Worm (Caenorhabditis elegans): ENCODE measurements around the gene C40A11.8.

C40A11.8 gene

ce11 chrII:2114488-2114887 is 36.2 kb downstream of the C40A11.8 start:
- TF ChIP-seq ces-1 (GFP tag; optimal IDR thresholded peaks at IDR 0.05) (no peak), mab-9 (GFP tag; IDR thresholded peaks at IDR 0.05) (no peak), nhr-237 (tag; optimal IDR thresholded peaks at IDR 0.05) (no peak), unc-30 (tag; optimal IDR thresholded peaks at IDR 0.05) (no peak), Y116A8C.19 (tag; optimal IDR thresholded peaks at IDR 0.05; ENCODE audit: borderline replicate concordance) (no peak), snpc-4 (tag; optimal IDR thresholded peaks at IDR 0.05) (no peak), ama-1 (optimal IDR thresholded peaks at IDR 0.05) (no peak), sptf-1 (tag; optimal IDR thresholded peaks at IDR 0.05) (no peak), irx-1 (tag; optimal IDR thresholded peaks at IDR 0.05) (no peak), aly-2 (tag; optimal IDR thresholded peaks at IDR 0.05) (no peak), egl-27 (tag; optimal IDR thresholded peaks at IDR 0.05) (no peak), zag-1 (tag; optimal IDR thresholded peaks at IDR 0.05) (no peak), skn-1 (tag; optimal IDR thresholded peaks at IDR 0.05) (no peak), sup-37 (GFP tag; optimal IDR thresholded peaks at IDR 0.05) (no peak)

ce11 chrII:2112948-2113347 is 37.8 kb downstream of the C40A11.8 start, which contains the start of gene R52.6:
Gene R52.6, minus strand, starts transcription at chrII:2113048.
- TF ChIP-seq ceh-88 (GFP tag; IDR thresholded peaks at IDR 0.05) = no peak
- peak; percentile 1 for TF ChIP-seq blmp-1 (tag; optimal IDR thresholded peaks at IDR 0.05)

ce11 chrII:2109943-2110342 is 40.8 kb downstream of the C40A11.8 start, which contains the start of gene R52.5:
Gene R52.5, minus strand, starts transcription at chrII:2110043.
- TF ChIP-seq snu-23 (GFP tag; optimal IDR thresholded peaks at IDR 0.05) = no peak
- TF ChIP-seq blmp-1 (tag; optimal IDR thresholded peaks at IDR 0.05) = peak; percentile 54
- TF ChIP-seq fos-1 (tag; optimal IDR thresholded peaks at IDR 0.05) = no peak

DNA sequence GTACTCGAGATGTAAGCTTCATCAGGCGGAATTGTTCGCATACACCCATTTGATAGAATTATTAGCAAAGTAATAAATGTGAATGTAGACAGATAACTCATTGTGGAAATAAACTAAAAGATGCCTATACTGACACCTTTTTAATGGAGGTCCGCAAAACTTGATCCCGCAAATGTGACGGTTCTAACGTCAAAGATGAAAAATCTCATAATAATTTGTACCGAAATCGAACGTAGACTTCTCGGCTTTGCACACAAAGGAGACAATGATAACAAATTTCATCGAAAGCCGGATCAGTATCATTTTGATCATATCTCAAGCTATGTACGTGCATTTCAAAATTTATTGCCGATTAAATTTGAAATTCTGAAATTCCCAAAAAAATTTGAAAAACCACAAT is 42.4 kb downstream of the C40A11.8 start, which contains the start of gene R52.4:
Gene R52.4 (minus strand): TSS at position 101 of the 400 bp plus-strand sequence.
- TF ChIP-seq lsy-2 (tag; optimal IDR thresholded peaks at IDR 0.05) = no peak
- TF ChIP-seq elt-3 (tag; optimal IDR thresholded peaks at IDR 0.05) = no peak
- no peak for TF ChIP-seq ztf-11 (tag; optimal IDR thresholded peaks at IDR 0.05)
- TF ChIP-seq mdl-1 (tag; optimal IDR thresholded peaks at IDR 0.05) = no peak
- no peak for TF ChIP-seq ces-1 (GFP tag; optimal IDR thresholded peaks at IDR 0.05)
- no peak for TF ChIP-seq irx-1 (tag; optimal IDR thresholded peaks at IDR 0.05)
- TF ChIP-seq nhr-12 (tag; optimal IDR thresholded peaks at IDR 0.05) = no peak
- TF ChIP-seq unc-98 (GFP tag; IDR thresholded peaks at IDR 0.05) = no peak
- TF ChIP-seq pqm-1 (tag; optimal IDR thresholded peaks at IDR 0.05) = no peak
- no peak for TF ChIP-seq snpc-4 (tag; optimal IDR thresholded peaks at IDR 0.05)
- TF ChIP-seq blmp-1 (tag; optimal IDR thresholded peaks at IDR 0.05) = no peak
- no peak for TF ChIP-seq nhr-237 (tag; optimal IDR thresholded peaks at IDR 0.05)
- TF ChIP-seq efl-3 (GFP tag; optimal IDR thresholded peaks at IDR 0.05) = no peak
- TF ChIP-seq C04F5.9 (tag; optimal IDR thresholded peaks at IDR 0.05) = no peak
- TF ChIP-seq unc-30 (tag; optimal IDR thresholded peaks at IDR 0.05) = no peak
